Worm (Caenorhabditis elegans) whole organism, L2 larva: Measurements from ENCODE around the gene F11A10.5.

Source experiments
- C34F6.9 ChIP-seq: fragments of 150-350 bp; optimal IDR thresholded peaks from 2 replicates; lab custom pipeline; 2014; ENCODE audit warnings: missing biosample characterization, missing genetic modification characterization
- F13H6.1 ChIP-seq: sonication (generic microtip); optimal IDR thresholded peaks from 2 replicates; lab custom pipeline; 2016; ENCODE audit warnings: missing genetic modification characterization, missing compliant biosample characterization
- Y55F3AM.14 ChIP-seq: fragments of 200-800 bp; sonication (Bioruptor generic); optimal IDR thresholded peaks from 2 replicates; lab custom pipeline; 2018; ENCODE audit warnings: mild to moderate bottlenecking, missing genetic modification characterization, missing compliant biosample characterization
- ZK546.5 ChIP-seq: sonication (generic microtip); optimal IDR thresholded peaks from 2 replicates; lab custom pipeline; 2017; ENCODE audit warnings: missing biosample characterization, missing genetic modification characterization
- aly-2 ChIP-seq: fragments of 150-350 bp; optimal IDR thresholded peaks from 2 replicates; lab custom pipeline; 2014; ENCODE audit warnings: missing biosample characterization, missing genetic modification characterization
- ama-1 ChIP-seq: fragments of 150-350 bp; optimal IDR thresholded peaks from 2 replicates; lab custom pipeline; 2018; ENCODE audit warnings: inconsistent platforms
- blmp-1 ChIP-seq: sonication (generic microtip); optimal IDR thresholded peaks from 2 replicates; lab custom pipeline; 2017; ENCODE audit warnings: missing genetic modification characterization, mild to moderate bottlenecking, missing compliant biosample characterization, antibody characterized with exemption, moderate library complexity; ENCODE audit not compliant: insufficient read depth
- ceh-16 ChIP-seq: fragments of 150-350 bp; optimal IDR thresholded peaks from 2 replicates; lab custom pipeline; 2014; ENCODE audit warnings: missing biosample characterization, missing genetic modification characterization
- crh-2 ChIP-seq: sonication (generic microtip); optimal IDR thresholded peaks from 2 replicates; lab custom pipeline; 2017; ENCODE audit warnings: missing biosample characterization, missing genetic modification characterization
- dmd-4 ChIP-seq: sonication (generic microtip); optimal IDR thresholded peaks from 2 replicates; lab custom pipeline; 2017; ENCODE audit warnings: missing biosample characterization, missing genetic modification characterization
- egl-27 ChIP-seq: sonication (generic microtip); optimal IDR thresholded peaks from 3 replicates; lab custom pipeline; 2017; ENCODE audit warnings: missing biosample characterization, missing genetic modification reagents, missing genetic modification characterization
- elt-1 ChIP-seq: fragments of 150-350 bp; optimal IDR thresholded peaks from 2 replicates; lab custom pipeline; 2014; ENCODE audit warnings: missing biosample characterization, missing genetic modification characterization
- elt-3 ChIP-seq: sonication (generic microtip); optimal IDR thresholded peaks from 2 replicates; lab custom pipeline; 2017; ENCODE audit warnings: missing biosample characterization, missing genetic modification characterization
- fos-1 ChIP-seq: fragments of 150-350 bp; optimal IDR thresholded peaks from 2 replicates; lab custom pipeline; 2014; ENCODE audit warnings: missing biosample characterization, missing genetic modification characterization
- gmeb-1 ChIP-seq: fragments of 150-350 bp; optimal IDR thresholded peaks from 2 replicates; lab custom pipeline; 2014; ENCODE audit warnings: missing biosample characterization, missing genetic modification characterization
- lin-11 ChIP-seq: fragments of 150-350 bp; sonication (generic microtip); optimal IDR thresholded peaks from 2 replicates; lab custom pipeline; 2014; ENCODE audit warnings: missing biosample characterization, missing genetic modification characterization, inconsistent platforms, mixed read lengths
- lsy-2 ChIP-seq, 2 experiments: fragments of 150-350 bp in 1 of 2; sonication (generic microtip) in 1 of 2; optimal IDR thresholded peaks; 2 replicates each; lab custom pipeline; 2014 to 2017; ENCODE audit warnings: missing biosample characterization in 2 of 2, missing genetic modification characterization in 2 of 2
- mdl-1 ChIP-seq, 2 experiments: fragments of 150-350 bp in 1 of 2; sonication (generic microtip) in 1 of 2; optimal IDR thresholded peaks; 2 replicates each; lab custom pipeline; 2017; ENCODE audit warnings: missing biosample characterization in 2 of 2, missing genetic modification characterization in 2 of 2
- nhr-10 ChIP-seq: sonication (generic microtip); optimal IDR thresholded peaks from 2 replicates; lab custom pipeline; 2017; ENCODE audit warnings: missing biosample characterization, missing genetic modification characterization
- nhr-11 ChIP-seq: fragments of 150-350 bp; optimal IDR thresholded peaks from 2 replicates; lab custom pipeline; 2014; ENCODE audit warnings: missing biosample characterization, missing genetic modification characterization
- nhr-12 ChIP-seq: fragments of 150-350 bp; optimal IDR thresholded peaks from 2 replicates; lab custom pipeline; 2014; ENCODE audit warnings: missing biosample characterization, missing genetic modification characterization
- nhr-129 ChIP-seq: fragments of 150-350 bp; optimal IDR thresholded peaks from 2 replicates; lab custom pipeline; 2014; ENCODE audit warnings: missing biosample characterization, missing genetic modification characterization
- nhr-237 ChIP-seq: fragments of 150-350 bp; optimal IDR thresholded peaks from 2 replicates; lab custom pipeline; 2014; ENCODE audit warnings: missing biosample characterization, missing genetic modification characterization
- nhr-25 ChIP-seq: fragments of 150-350 bp; sonication (generic microtip); optimal IDR thresholded peaks from 3 replicates; lab custom pipeline; 2014; ENCODE audit warnings: missing biosample characterization, missing genetic modification characterization
- peb-1 ChIP-seq: fragments of 150-350 bp; optimal IDR thresholded peaks from 2 replicates; lab custom pipeline; 2014; ENCODE audit warnings: missing biosample characterization, missing genetic modification characterization
- sem-4 ChIP-seq: fragments of 150-350 bp; optimal IDR thresholded peaks from 2 replicates; lab custom pipeline; 2014; ENCODE audit warnings: missing biosample characterization, missing genetic modification reagents, missing genetic modification characterization
- sma-3 ChIP-seq: sonication (generic microtip); optimal IDR thresholded peaks from 2 replicates; lab custom pipeline; 2016; ENCODE audit warnings: missing genetic modification reagents, missing genetic modification characterization, missing compliant biosample characterization
- snpc-4 ChIP-seq: fragments of 150-350 bp; optimal IDR thresholded peaks from 2 replicates; lab custom pipeline; 2014; ENCODE audit warnings: missing biosample characterization, missing genetic modification characterization
- unc-39 ChIP-seq: fragments of 150-350 bp; optimal IDR thresholded peaks from 2 replicates; lab custom pipeline; 2014; ENCODE audit warnings: missing biosample characterization, missing genetic modification characterization
- ztf-1 ChIP-seq: fragments of 200-800 bp; sonication (Bioruptor generic); conservative IDR thresholded peaks from 2 replicates; pipeline ENCODE4 v1.3.6; 2022; ENCODE audit warnings: missing genetic modification characterization, missing compliant biosample characterization
- ztf-11 ChIP-seq: sonication (generic microtip); optimal IDR thresholded peaks from 2 replicates; lab custom pipeline; 2017; ENCODE audit warnings: missing biosample characterization, missing genetic modification characterization

The F11A10.5 gene

ce11 chrIV:12108984-12109657 lies 15.2 kb downstream of the F11A10.5 start:
- TF ChIP-seq nhr-12 (tag; lab: Kevin White, UChicago) (no peak), gmeb-1 (tag; lab: Kevin White, UChicago) (no peak), sma-3 (GFP tag; lab: Kevin White, UChicago) (no peak), ama-1 (lab: Kevin White, UChicago) (no peak), snpc-4 (no peak), elt-1 (tag; lab: Kevin White, UChicago) (no peak), nhr-25 (no peak), lin-11 (no peak), crh-2 (tag; lab: Kevin White, UChicago) (no peak), Y55F3AM.14 (GFP tag; lab: Kevin White, UChicago) (no peak), aly-2 (no peak), fos-1 (tag; lab: Kevin White, UChicago) (no peak)

DNA sequence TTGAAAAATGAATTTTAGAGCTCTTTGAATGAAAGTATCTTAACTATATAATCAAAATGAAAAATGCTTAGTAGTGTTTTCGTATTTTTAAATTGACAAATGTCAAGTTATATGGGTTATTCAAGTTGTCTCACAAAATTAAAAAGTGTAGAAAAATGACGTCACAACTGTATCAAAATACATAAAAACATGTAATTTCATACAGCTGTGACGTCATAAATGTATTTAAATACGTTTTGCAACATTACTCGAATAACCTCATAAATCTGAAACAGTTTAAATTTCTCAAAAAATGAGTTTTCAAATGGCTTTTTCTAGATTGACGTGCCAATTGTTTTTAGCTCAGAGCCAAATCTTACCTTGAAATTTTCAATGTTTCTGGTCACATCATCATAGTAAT lies 15.8 kb downstream of the F11A10.5 start:
- no peak for TF ChIP-seq blmp-1 (tag; lab: Kevin White, UChicago)
- TF ChIP-seq, all 48 proteins: peak for 0

DNA sequence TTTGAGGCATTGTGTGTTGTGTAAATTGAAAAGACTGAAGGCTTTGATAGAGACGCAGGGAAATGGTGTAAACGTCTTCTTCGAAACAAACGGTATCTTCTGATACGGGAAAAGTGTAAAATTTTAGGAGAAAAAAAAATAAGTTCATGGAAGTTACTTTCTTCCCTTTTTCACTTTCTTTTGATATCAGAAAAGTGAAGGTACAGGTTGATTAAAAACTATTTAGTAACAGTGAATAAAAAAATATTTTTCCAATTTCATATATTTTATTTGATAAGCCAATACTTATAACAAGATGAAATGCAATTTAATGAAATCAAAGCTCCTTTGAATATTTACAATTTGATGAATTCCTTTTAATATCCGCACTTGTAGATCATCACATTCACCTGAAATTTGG lies 16.4 kb downstream of the F11A10.5 start, which contains the start of gene col-129:
Gene col-129, minus strand, starts transcription at position 101 of the 400 bp plus-strand sequence.
- TF ChIP-seq aly-2 (no peak), nhr-129 (tag; lab: Kevin White, UChicago) (no peak), nhr-237 (tag; lab: Kevin White, UChicago) (no peak), ama-1 (lab: Kevin White, UChicago) (no peak), elt-3 (tag; lab: Kevin White, UChicago) (no peak), ztf-11 (no peak), elt-1 (tag; lab: Kevin White, UChicago) (no peak), C34F6.9 (tag; lab: Kevin White, UChicago) (no peak), dmd-4 (no peak), nhr-12 (tag; lab: Kevin White, UChicago) (no peak), gmeb-1 (tag; lab: Kevin White, UChicago) (no peak), egl-27 (no peak), ZK546.5 (tag; lab: Kevin White, UChicago) (no peak), blmp-1 (tag; lab: Kevin White, UChicago) (no peak), sem-4 (no peak), nhr-11 (tag; lab: Kevin White, UChicago) (no peak), Y55F3AM.14 (GFP tag; lab: Kevin White, UChicago) (no peak), lin-11 (no peak), lsy-2 (tag; optimal IDR thresholded peaks at IDR 0.05; lab: Kevin White, UChicago) (no peak)

DNA sequence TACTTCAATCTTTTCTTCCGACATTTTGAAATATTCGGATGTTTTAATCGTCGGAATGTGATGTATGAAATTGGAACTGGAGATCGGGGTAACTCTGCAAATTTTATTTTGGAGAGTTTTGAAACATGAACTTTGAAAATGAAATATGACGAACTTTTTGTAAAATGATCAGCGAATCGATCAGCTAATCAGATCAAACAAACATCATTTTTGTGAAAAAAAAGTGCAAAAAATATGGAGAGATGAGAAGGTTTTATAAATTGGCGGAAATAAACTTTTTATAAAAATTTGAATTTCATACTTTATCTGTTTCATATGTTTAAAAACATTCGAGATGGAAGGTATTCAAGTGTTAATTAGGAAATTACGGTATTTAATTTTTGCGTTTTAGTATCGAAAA lies 17.6 kb downstream of the F11A10.5 start, which contains the start of gene dlc-2:
Gene dlc-2, minus strand, starts transcription at position 101 of the 400 bp plus-strand sequence.
- TF ChIP-seq C34F6.9 (tag; lab: Kevin White, UChicago) = no peak

ce11 chrIV:12113056-12113455 lies 19.1 kb downstream of the F11A10.5 start:
- TF ChIP-seq ztf-11 (no peak), F13H6.1 (peak; percentile 63), lsy-2 (tag; optimal IDR thresholded peaks at IDR 0.05; lab: Kevin White, UChicago) (peak in 1 of 2 experiments; percentile 23), C34F6.9 (tag; lab: Kevin White, UChicago) (peak; percentile 35), nhr-129 (tag; lab: Kevin White, UChicago) (peak; percentile 94), elt-3 (tag; lab: Kevin White, UChicago) (no peak), ama-1 (lab: Kevin White, UChicago) (no peak), blmp-1 (tag; lab: Kevin White, UChicago) (no peak), peb-1 (tag; lab: Kevin White, UChicago) (no peak), lin-11 (no peak), ceh-16 (tag; lab: Kevin White, UChicago) (no peak)

ce11 chrIV:12114498-12114897 lies 20.6 kb downstream of the F11A10.5 start:
- TF ChIP-seq nhr-10 (tag; lab: Kevin White, UChicago) = no peak
- peak; percentile 82 for TF ChIP-seq nhr-129 (tag; lab: Kevin White, UChicago)
- no peak for TF ChIP-seq ztf-1 (GFP tag; lab: Robert Waterston, UW)
- TF ChIP-seq ama-1 (lab: Kevin White, UChicago) = no peak
- peak in 1 of 2 experiments; percentile 23 for TF ChIP-seq mdl-1 (tag; optimal IDR thresholded peaks at IDR 0.05; lab: Kevin White, UChicago)
- TF ChIP-seq lsy-2 (tag; optimal IDR thresholded peaks at IDR 0.05; lab: Kevin White, UChicago) = peak in 1 of 2 experiments; percentile 14
- TF ChIP-seq C34F6.9 (tag; lab: Kevin White, UChicago) = peak; percentile 39
- no peak for TF ChIP-seq sma-3 (GFP tag; lab: Kevin White, UChicago)
- no peak for TF ChIP-seq unc-39 (tag; lab: Kevin White, UChicago)
- TF ChIP-seq sem-4 = peak; percentile 60
- no peak for TF ChIP-seq fos-1 (tag; lab: Kevin White, UChicago)
